Fruit fly (Drosophila melanogaster) whole organism, wandering third instar larva: Measurements from ENCODE around the gene Alg12.

Experiments
- CG9705 ChIP-seq: fragments of 200-800 bp; sonication (Bioruptor generic); optimal IDR thresholded peaks from 2 replicates; lab custom pipeline; 2018; ENCODE audit warnings: missing biosample characterization, mild to moderate bottlenecking, missing genetic modification characterization
- CrebA ChIP-seq: fragments of 200-800 bp; sonication (Bioruptor generic); optimal IDR thresholded peaks from 2 replicates; lab custom pipeline; 2016; ENCODE audit warnings: missing biosample characterization, mild to moderate bottlenecking, missing genetic modification characterization, borderline replicate concordance
- Dfd ChIP-seq: fragments of >200 bp; optimal IDR thresholded peaks from 2 replicates; lab custom pipeline; 2017; ENCODE audit warnings: missing biosample characterization, missing genetic modification characterization
- Mio ChIP-seq: sonication (Bioruptor generic); optimal IDR thresholded peaks from 2 replicates; lab custom pipeline; 2016; ENCODE audit warnings: missing biosample characterization, missing genetic modification characterization
- N ChIP-seq: fragments of >200 bp; optimal IDR thresholded peaks from 2 replicates; lab custom pipeline; 2018; ENCODE audit warnings: missing biosample characterization, missing external identifiers, missing genetic modification characterization
- fru ChIP-seq: fragments of 200-800 bp; sonication (Bioruptor generic); optimal IDR thresholded peaks from 3 replicates; lab custom pipeline; 2016; ENCODE audit warnings: missing biosample characterization, mild to moderate bottlenecking, missing genetic modification characterization
- h ChIP-seq: fragments of 200-800 bp; sonication (Bioruptor generic); optimal IDR thresholded peaks from 3 replicates; lab custom pipeline; 2016; ENCODE audit warnings: missing biosample characterization, mild to moderate bottlenecking, missing genetic modification characterization
- jim ChIP-seq: fragments of 175-275, 200-325 bp; sonication (Bioruptor generic); optimal IDR thresholded peaks from 2 replicates; lab custom pipeline; 2016; ENCODE audit warnings: missing biosample characterization, mild to moderate bottlenecking, missing genetic modification characterization
- psq ChIP-seq: fragments of 200-800 bp; sonication (Bioruptor generic); optimal IDR thresholded peaks from 3 replicates; lab custom pipeline; 2017; ENCODE audit warnings: missing biosample characterization, mild to moderate bottlenecking, missing genetic modification characterization, moderate library complexity

dm6 chr3R:9747272-9747874, 8.9 kb upstream of the Alg12 start, which contains the start of gene CG12948:
- TF ChIP-seq fru (GFP tag; lab: Kevin White, UChicago) (no peak), psq (GFP tag; lab: Kevin White, UChicago) (peak; percentile 53), h (GFP tag; lab: Kevin White, UChicago) (no peak), Mio (no peak), CG9705 (GFP tag; lab: Kevin White, UChicago) (peak; percentile 74), CrebA (no peak), Dfd (GFP tag; lab: Kevin White, UChicago) (no peak), jim (GFP tag; lab: Kevin White, UChicago) (no peak), N (GFP tag; lab: Kevin White, UChicago) (no peak)
